Worm (Caenorhabditis elegans) whole organism, midembryonic: ENCODE data around the gene K07F5.14.

Source experiments
- T22C8.4 ChIP-seq: fragments of 200-800 bp; sonication (Bioruptor generic); IDR thresholded peaks from 2 replicates; pipeline ENCODE4 v1.3.6; 2022; ENCODE audit warnings: missing genetic modification characterization, missing compliant biosample characterization
- cog-1 ChIP-seq: sonication (generic microtip); optimal IDR thresholded peaks from 2 replicates; lab custom pipeline; 2016; ENCODE audit warnings: missing genetic modification characterization, missing compliant biosample characterization
- flt-1 ChIP-seq: fragments of 200-800 bp; sonication (Bioruptor generic); IDR thresholded peaks from 2 replicates; pipeline ENCODE4 v1.3.6; 2022; ENCODE audit warnings: missing genetic modification characterization, missing compliant biosample characterization
- klf-2 ChIP-seq: fragments of 200-800 bp; sonication (Bioruptor generic); conservative IDR thresholded peaks from 2 replicates; pipeline ENCODE4 v1.3.6; 2022; ENCODE audit warnings: missing genetic modification reagents, missing genetic modification characterization, missing compliant biosample characterization
- med-1 ChIP-seq: sonication (generic microtip); optimal IDR thresholded peaks from 2 replicates; lab custom pipeline; 2017; ENCODE audit warnings: missing genetic modification characterization, mild to moderate bottlenecking, missing compliant biosample characterization, antibody characterized with exemption, missing genetic modification reagents; ENCODE audit not compliant: insufficient read depth
- ref-1 ChIP-seq: fragments of 200-800 bp; sonication (Bioruptor generic); conservative IDR thresholded peaks from 2 replicates; pipeline ENCODE4 v1.3.6; 2022; ENCODE audit warnings: missing genetic modification reagents, missing genetic modification characterization, missing compliant biosample characterization
- tab-1 ChIP-seq: fragments of 200-800 bp; sonication (Bioruptor generic); IDR thresholded peaks from 2 replicates; pipeline ENCODE4 v1.3.6; 2022; ENCODE audit warnings: missing genetic modification characterization, missing compliant biosample characterization
- ztf-23 ChIP-seq: fragments of 200-800 bp; sonication (Bioruptor generic); IDR thresholded peaks from 2 replicates; pipeline ENCODE4 v1.3.6; 2022; ENCODE audit warnings: missing genetic modification reagents, missing genetic modification characterization, missing compliant biosample characterization
- ztf-29 ChIP-seq: fragments of 200-800 bp; sonication (Bioruptor generic); IDR thresholded peaks from 2 replicates; pipeline ENCODE4 v1.3.6; 2022; ENCODE audit warnings: missing genetic modification reagents, missing genetic modification characterization, missing compliant biosample characterization

DNA sequence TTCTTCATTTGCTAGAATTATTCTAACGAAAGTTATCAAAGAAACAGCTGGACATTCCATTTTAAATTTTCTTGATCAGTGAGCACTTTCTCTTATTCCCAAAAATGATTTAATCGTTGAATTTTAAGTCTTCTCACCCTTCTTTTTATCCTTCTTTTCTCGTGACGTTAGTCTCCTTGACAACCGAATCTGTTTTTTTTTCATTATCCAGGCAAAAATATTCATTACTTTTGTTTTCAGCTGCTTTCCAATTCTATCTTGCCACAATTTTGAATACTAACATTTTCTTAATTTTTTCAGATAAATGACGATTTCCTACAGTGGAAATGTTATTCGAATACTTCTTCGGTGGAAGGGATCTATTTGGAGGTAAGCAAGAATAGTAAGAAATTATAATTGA lies 41.6 kb downstream of the K07F5.14 start, which contains the start of gene best-13:
- TF ChIP-seq ztf-23 (GFP tag; lab: Robert Waterston, UW) (no peak), cog-1 (tag; lab: Kevin White, UChicago) (no peak), tab-1 (no peak), med-1 (GFP tag; lab: Kevin White, UChicago) (no peak), flt-1 (GFP tag; lab: Robert Waterston, UW) (no peak), ref-1 (GFP tag; lab: Robert Waterston, UW) (no peak), ztf-29 (GFP tag; lab: Robert Waterston, UW) (no peak), klf-2 (GFP tag; lab: Robert Waterston, UW) (no peak), T22C8.4 (GFP tag; lab: Robert Waterston, UW) (no peak)
